Worm (Caenorhabditis elegans) whole organism, late embryonic: ENCODE data around the gene srz-97.

Experiments
- C08G9.2 ChIP-seq: sonication (generic microtip); optimal IDR thresholded peaks from 2 replicates; lab custom pipeline; 2016; ENCODE audit warnings: mild to moderate bottlenecking, missing genetic modification characterization, moderate library complexity, missing compliant biosample characterization
- K02D7.2 ChIP-seq: sonication (generic microtip); optimal IDR thresholded peaks from 2 replicates; lab custom pipeline; 2017; ENCODE audit warnings: mild to moderate bottlenecking, missing genetic modification characterization, missing compliant biosample characterization
- ceh-34 ChIP-seq: sonication (generic microtip); optimal IDR thresholded peaks from 2 replicates; lab custom pipeline; 2016; ENCODE audit warnings: mild to moderate bottlenecking, missing genetic modification characterization, missing compliant biosample characterization
- fkh-10 ChIP-seq: fragments of 150-350 bp; optimal IDR thresholded peaks from 2 replicates; lab custom pipeline; 2014; ENCODE audit warnings: missing biosample characterization, missing genetic modification reagents, missing genetic modification characterization
- hlh-6 ChIP-seq: sonication (generic microtip); optimal IDR thresholded peaks from 2 replicates; lab custom pipeline; 2016; ENCODE audit warnings: missing genotype, missing genetic modification characterization, missing compliant biosample characterization
- lin-11 ChIP-seq: fragments of 200-800 bp; sonication (Bioruptor generic); optimal IDR thresholded peaks from 2 replicates; lab custom pipeline; 2018; ENCODE audit warnings: mild to moderate bottlenecking, missing genetic modification characterization, missing compliant biosample characterization
- pag-3 ChIP-seq: sonication (generic microtip); optimal IDR thresholded peaks from 2 replicates; lab custom pipeline; 2016; ENCODE audit warnings: missing compliant biosample characterization, missing genetic modification characterization, borderline replicate concordance
- pax-1 ChIP-seq: fragments of 150-350 bp; optimal IDR thresholded peaks from 2 replicates; lab custom pipeline; 2014; ENCODE audit warnings: missing biosample characterization, missing genetic modification characterization
- unc-86 ChIP-seq: sonication (generic microtip); optimal IDR thresholded peaks from 2 replicates; lab custom pipeline; 2016; ENCODE audit warnings: missing genetic modification characterization, missing compliant biosample characterization
- zip-5 ChIP-seq: sonication (generic microtip); optimal IDR thresholded peaks from 2 replicates; lab custom pipeline; 2016; ENCODE audit warnings: missing genetic modification characterization, missing compliant biosample characterization
- ztf-16 ChIP-seq: sonication (generic microtip); optimal IDR thresholded peaks from 2 replicates; lab custom pipeline; 2017; ENCODE audit warnings: missing genetic modification characterization, missing compliant biosample characterization

- TF ChIP-seq lin-11 (tag; lab: Kevin White, UChicago) (no peak), K02D7.2 (tag; lab: Kevin White, UChicago) (no peak), C08G9.2 (no peak), pax-1 (tag; lab: Kevin White, UChicago) (no peak), fkh-10 (GFP tag; lab: Kevin White, UChicago) (no peak), ceh-34 (tag; lab: Kevin White, UChicago) (no peak), zip-5 (no peak), hlh-6 (tag; lab: Kevin White, UChicago) (no peak), unc-86 (tag; lab: Kevin White, UChicago) (no peak), pag-3 (tag; lab: Kevin White, UChicago) (no peak), ztf-16 (tag; lab: Kevin White, UChicago) (no peak)
Measured at ce11 chrV:14448669-14449068, 19.4 kb downstream of the srz-97 start.
